Fruit fly (Drosophila melanogaster) whole organism: ENCODE results near the gene CG42693.

Experiments
- CG8478 ChIP-seq: fragments of >200 bp; optimal IDR thresholded peaks from 2 replicates; lab custom pipeline; 2018; ENCODE audit warnings: inconsistent platforms
- Dll ChIP-seq: fragments of >200 bp; optimal IDR thresholded peaks from 2 replicates; lab custom pipeline; 2017
- EcR ChIP-seq, 2 experiments: fragments of >200 bp; optimal IDR thresholded peaks; 2 replicates each; lab custom pipeline; 2017; ENCODE audit warnings: missing biosample characterization in 2 of 2, missing genetic modification characterization in 2 of 2, missing genetic modification reagents in 2 of 2
- pan ChIP-seq: fragments of >200 bp; optimal IDR thresholded peaks from 2 replicates; lab custom pipeline; 2017
- psq ChIP-seq: fragments of >200 bp; optimal IDR thresholded peaks from 2 replicates; lab custom pipeline; 2017
- usp ChIP-seq: fragments of >200 bp; optimal IDR thresholded peaks from 2 replicates; lab custom pipeline; 2017; ENCODE audit warnings: missing biosample characterization, missing genetic modification characterization, mixed read lengths

- no peak for TF ChIP-seq psq (lab: Kevin White, UChicago)
- no peak for TF ChIP-seq EcR (GFP tag; optimal IDR thresholded peaks at IDR 0.05; lab: Kevin White, UChicago)
- no peak for TF ChIP-seq CG8478 (lab: Kevin White, UChicago)
- no peak for TF ChIP-seq usp (GFP tag; lab: Kevin White, UChicago)
- TF ChIP-seq pan (lab: Kevin White, UChicago) = no peak
- TF ChIP-seq Dll (lab: Kevin White, UChicago) = no peak
Observed at dm6 chr3R:31720112-31720511, 12.0 kb upstream of the CG42693 start.
